Worm (Caenorhabditis elegans): ENCODE data around the gene ttr-43.

ce11 chrV:12575846-12576245 lies 14.7 kb downstream of the ttr-43 start:
- no peak for TF ChIP-seq unc-62 (GFP tag; optimal IDR thresholded peaks at IDR 0.05)
- TF ChIP-seq F57A8.1 (GFP tag; optimal IDR thresholded peaks at IDR 0.05) = no peak
- TF ChIP-seq lsy-27 (tag; optimal IDR thresholded peaks at IDR 0.05; ENCODE audit: borderline replicate concordance, insufficient read depth) = no peak
- no peak for TF ChIP-seq madf-3 (GFP tag; IDR thresholded peaks at IDR 0.05)
- no peak for TF ChIP-seq pha-4 (tag; optimal IDR thresholded peaks at IDR 0.05)

Data from whole organism, young adult.